Fruit fly (Drosophila melanogaster): ENCODE measurements around the gene CG32206.

- TF ChIP-seq Eip75B (GFP tag; optimal IDR thresholded peaks at IDR 0.05) = no peak
- TF ChIP-seq CG11902 (GFP tag; optimal IDR thresholded peaks at IDR 0.05) = no peak
- peak; percentile 18 for TF ChIP-seq CG8632 (GFP tag; optimal IDR thresholded peaks at IDR 0.05)
- TF ChIP-seq CG15336 (GFP tag; IDR thresholded peaks at IDR 0.05) = 0 out of 2 replicates have a peak, but pooled peaks have one; percentile 17
- TF ChIP-seq CG10631 (GFP tag; optimal IDR thresholded peaks at IDR 0.05) = no peak
Measured at dm6 chr3L:19338234-19338633, 74.5 kb downstream of the CG32206 start.

Data from whole organism, prepupa.